Worm (Caenorhabditis elegans) whole organism, midembryonic: ENCODE data around the gene mab-3.

Source experiments
- cog-1 ChIP-seq: sonication (generic microtip); optimal IDR thresholded peaks from 2 replicates; lab custom pipeline; 2016; ENCODE audit warnings: missing genetic modification characterization, missing compliant biosample characterization
- med-1 ChIP-seq: sonication (generic microtip); optimal IDR thresholded peaks from 2 replicates; lab custom pipeline; 2017; ENCODE audit warnings: missing genetic modification characterization, mild to moderate bottlenecking, missing compliant biosample characterization, antibody characterized with exemption, missing genetic modification reagents; ENCODE audit not compliant: insufficient read depth
- ztf-23 ChIP-seq: fragments of 200-800 bp; sonication (Bioruptor generic); IDR thresholded peaks from 2 replicates; pipeline ENCODE4 v1.3.6; 2022; ENCODE audit warnings: missing genetic modification reagents, missing genetic modification characterization, missing compliant biosample characterization

DNA sequence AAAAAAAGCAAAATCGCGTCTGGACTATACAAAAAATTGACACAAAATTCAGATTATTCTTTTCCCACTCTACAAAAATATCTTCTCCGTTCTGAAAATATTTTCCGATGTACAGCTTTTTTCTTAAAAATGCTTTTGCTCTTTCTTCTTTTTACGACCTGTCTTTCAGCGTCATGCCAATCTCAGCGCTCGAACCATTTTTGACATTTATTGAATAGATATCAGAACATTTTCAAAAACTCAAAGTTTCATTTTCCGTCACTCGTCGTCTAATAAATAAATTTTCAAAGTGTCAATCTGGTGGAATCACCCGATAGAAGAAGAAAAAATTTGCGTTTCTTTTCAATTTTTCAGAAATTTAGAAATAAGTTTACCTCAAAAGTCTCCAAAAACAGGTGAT is 9.5 kb downstream of the mab-3 start:
- TF ChIP-seq med-1 (no peak), cog-1 (no peak), ztf-23 (GFP tag; lab: Robert Waterston, UW) (no peak)
